Worm (Caenorhabditis elegans) whole organism, late embryonic: ENCODE data around the gene fah-1.

Experiments
- C08G9.2 ChIP-seq: sonication (generic microtip); optimal IDR thresholded peaks from 2 replicates; lab custom pipeline; 2016; ENCODE audit warnings: mild to moderate bottlenecking, missing genetic modification characterization, moderate library complexity, missing compliant biosample characterization
- C38D4.7 ChIP-seq: fragments of 200-800 bp; sonication (Bioruptor generic); optimal IDR thresholded peaks from 2 replicates; lab custom pipeline; 2018; ENCODE audit warnings: mild to moderate bottlenecking, missing genetic modification characterization, moderate library complexity, missing compliant biosample characterization
- T23F11.4 ChIP-seq: fragments of 200-800 bp; sonication (Bioruptor generic); optimal IDR thresholded peaks from 2 replicates; lab custom pipeline; 2018; ENCODE audit warnings: mild to moderate bottlenecking, missing genetic modification characterization, missing compliant biosample characterization
- Y22D7AL.16 ChIP-seq: sonication (generic microtip); optimal IDR thresholded peaks from 2 replicates; lab custom pipeline; 2016; ENCODE audit warnings: missing genetic modification characterization, missing compliant biosample characterization
- ahr-1 ChIP-seq: sonication (generic microtip); optimal IDR thresholded peaks from 2 replicates; lab custom pipeline; 2016; ENCODE audit warnings: missing genetic modification characterization, missing compliant biosample characterization
- ceh-22 ChIP-seq: sonication (generic microtip); optimal IDR thresholded peaks from 2 replicates; lab custom pipeline; 2017; ENCODE audit warnings: missing biosample characterization, missing genetic modification characterization
- ceh-45 ChIP-seq: fragments of 200-800 bp; sonication (Bioruptor generic); IDR thresholded peaks from 2 replicates; pipeline ENCODE4 v1.3.6; 2022; ENCODE audit warnings: missing genetic modification reagents, missing genetic modification characterization, missing compliant biosample characterization
- ceh-48 ChIP-seq: sonication (generic microtip); optimal IDR thresholded peaks from 2 replicates; lab custom pipeline; 2016; ENCODE audit warnings: missing genetic modification characterization, inconsistent platforms, missing compliant biosample characterization
- ceh-9 ChIP-seq: sonication (generic microtip); optimal IDR thresholded peaks from 2 replicates; lab custom pipeline; 2016; ENCODE audit warnings: mild to moderate bottlenecking, missing genetic modification characterization, inconsistent platforms, missing compliant biosample characterization
- elt-2 ChIP-seq: sonication (generic microtip); optimal IDR thresholded peaks from 2 replicates; lab custom pipeline; 2016; ENCODE audit warnings: missing genetic modification reagents, missing genetic modification characterization, missing compliant biosample characterization
- eyg-1 ChIP-seq: sonication (generic microtip); optimal IDR thresholded peaks from 2 replicates; lab custom pipeline; 2016; ENCODE audit warnings: missing genotype, missing genetic modification characterization, missing compliant biosample characterization
- fax-1 ChIP-seq: sonication (generic microtip); optimal IDR thresholded peaks from 2 replicates; lab custom pipeline; 2016; ENCODE audit warnings: missing genotype, missing genetic modification characterization, missing compliant biosample characterization
- fkh-10 ChIP-seq: fragments of 150-350 bp; optimal IDR thresholded peaks from 2 replicates; lab custom pipeline; 2014; ENCODE audit warnings: missing biosample characterization, missing genetic modification reagents, missing genetic modification characterization
- fkh-6 ChIP-seq: sonication (generic microtip); optimal IDR thresholded peaks from 2 replicates; lab custom pipeline; 2016; ENCODE audit warnings: missing genetic modification characterization, missing compliant biosample characterization
- gmeb-2 ChIP-seq: sonication (generic microtip); optimal IDR thresholded peaks from 2 replicates; lab custom pipeline; 2016; ENCODE audit warnings: missing genetic modification characterization, inconsistent platforms, missing compliant biosample characterization
- hlh-6 ChIP-seq: sonication (generic microtip); optimal IDR thresholded peaks from 2 replicates; lab custom pipeline; 2016; ENCODE audit warnings: missing genotype, missing genetic modification characterization, missing compliant biosample characterization
- lim-6 ChIP-seq: sonication (generic microtip); optimal IDR thresholded peaks from 2 replicates; lab custom pipeline; 2016; ENCODE audit warnings: missing genetic modification characterization, missing compliant biosample characterization
- lin-11 ChIP-seq: fragments of 200-800 bp; sonication (Bioruptor generic); optimal IDR thresholded peaks from 2 replicates; lab custom pipeline; 2018; ENCODE audit warnings: mild to moderate bottlenecking, missing genetic modification characterization, missing compliant biosample characterization
- mec-3 ChIP-seq: sonication (generic microtip); optimal IDR thresholded peaks from 2 replicates; lab custom pipeline; 2016; ENCODE audit warnings: borderline replicate concordance, missing genetic modification characterization, missing compliant biosample characterization
- nfya-1 ChIP-seq: sonication (generic microtip); optimal IDR thresholded peaks from 2 replicates; lab custom pipeline; 2017; ENCODE audit warnings: missing genetic modification characterization, mild to moderate bottlenecking, missing compliant biosample characterization, antibody characterized with exemption, moderate library complexity
- nhr-11 ChIP-seq: fragments of 150-350 bp; optimal IDR thresholded peaks from 2 replicates; lab custom pipeline; 2014; ENCODE audit warnings: missing biosample characterization, missing genetic modification characterization
- nhr-232 ChIP-seq: sonication (generic microtip); optimal IDR thresholded peaks from 2 replicates; lab custom pipeline; 2016; ENCODE audit warnings: missing genetic modification characterization, missing compliant biosample characterization
- npax-4 ChIP-seq: sonication (generic microtip); optimal IDR thresholded peaks from 2 replicates; lab custom pipeline; 2016; ENCODE audit warnings: missing genetic modification characterization, missing compliant biosample characterization
- odd-2 ChIP-seq: sonication (generic microtip); optimal IDR thresholded peaks from 2 replicates; lab custom pipeline; 2017; ENCODE audit warnings: antibody characterized with exemption, mild to moderate bottlenecking, missing genetic modification characterization, missing compliant biosample characterization
- pat-9 ChIP-seq: fragments of 200-800 bp; sonication (Bioruptor generic); optimal IDR thresholded peaks from 2 replicates; lab custom pipeline; 2018; ENCODE audit warnings: mild to moderate bottlenecking, missing genetic modification characterization, moderate library complexity, missing compliant biosample characterization
- pax-1 ChIP-seq: fragments of 150-350 bp; optimal IDR thresholded peaks from 2 replicates; lab custom pipeline; 2014; ENCODE audit warnings: missing biosample characterization, missing genetic modification characterization
- pha-4 ChIP-seq: fragments of 150-350 bp; optimal IDR thresholded peaks from 2 replicates; lab custom pipeline; 2018; ENCODE audit warnings: missing biosample characterization, missing genetic modification reagents, missing genetic modification characterization
- sdc-2 ChIP-seq: sonication (generic microtip); optimal IDR thresholded peaks from 2 replicates; lab custom pipeline; 2016; ENCODE audit warnings: missing genotype, missing genetic modification characterization, missing compliant biosample characterization
- tbx-2 ChIP-seq: sonication (generic microtip); optimal IDR thresholded peaks from 2 replicates; lab custom pipeline; 2016; ENCODE audit warnings: missing genetic modification characterization, missing compliant biosample characterization
- ttx-3 ChIP-seq: sonication (generic microtip); optimal IDR thresholded peaks from 2 replicates; lab custom pipeline; 2016; ENCODE audit warnings: missing genetic modification reagents, missing genetic modification characterization, missing compliant biosample characterization
- unc-3 ChIP-seq, 2 experiments: fragments of 200-800 bp in 1 of 2; sonication (Bioruptor generic) in 1 of 2; sonication (generic microtip) in 1 of 2; conservative IDR thresholded peaks in 1 of 2; optimal IDR thresholded peaks in 1 of 2; 2 replicates each; pipeline versions ENCODE4 v1.3.6 to Lab custom; 2016 to 2022; ENCODE audit warnings: missing compliant biosample characterization in 2 of 2, missing genetic modification characterization in 2 of 2, missing genetic modification reagents in 1 of 2
- unc-42 ChIP-seq: sonication (generic microtip); optimal IDR thresholded peaks from 2 replicates; lab custom pipeline; 2016; ENCODE audit warnings: missing genotype, missing genetic modification characterization, missing compliant biosample characterization
- unc-86 ChIP-seq: sonication (generic microtip); optimal IDR thresholded peaks from 2 replicates; lab custom pipeline; 2016; ENCODE audit warnings: missing genetic modification characterization, missing compliant biosample characterization
- zip-5 ChIP-seq: sonication (generic microtip); optimal IDR thresholded peaks from 2 replicates; lab custom pipeline; 2016; ENCODE audit warnings: missing genetic modification characterization, missing compliant biosample characterization

The fah-1 gene

DNA sequence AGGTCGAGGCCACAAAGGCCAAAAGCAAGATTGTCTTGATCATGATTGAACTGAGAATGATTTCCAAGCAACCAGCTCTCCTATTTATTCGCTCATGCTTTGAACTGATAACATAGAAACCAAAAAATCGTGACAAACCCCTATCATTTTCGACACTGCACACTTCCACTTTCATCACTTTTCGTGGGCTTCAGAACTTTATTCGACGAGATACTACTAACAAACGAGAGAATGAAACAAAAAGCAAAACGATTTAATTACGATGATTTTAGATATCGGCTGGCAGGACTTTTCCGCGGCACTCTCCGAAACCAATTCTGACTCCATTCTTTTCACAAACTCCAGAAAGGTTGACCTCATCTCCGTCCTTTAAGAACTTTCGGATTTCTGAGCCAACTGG lies 2.2 kb downstream of the fah-1 start, which contains the start of gene asp-14:
TSS of gene asp-14 (minus strand) at position 101 of the 400 bp plus-strand sequence.
- no peak for TF ChIP-seq elt-2 (tag; lab: Kevin White, UChicago)
- TF ChIP-seq ceh-45 (GFP tag; lab: Robert Waterston, UW): no peak
- TF ChIP-seq fkh-6 (tag; lab: Kevin White, UChicago): no peak
- no peak for TF ChIP-seq lim-6
- TF ChIP-seq odd-2: no peak
- TF ChIP-seq mec-3 (tag; lab: Kevin White, UChicago): no peak
- no peak for TF ChIP-seq unc-3 (GFP tag; conservative IDR thresholded peaks at IDR 0.05; lab: Robert Waterston, UW)
- no peak for TF ChIP-seq unc-3 (tag; optimal IDR thresholded peaks at IDR 0.05; lab: Kevin White, UChicago)
- no peak for TF ChIP-seq sdc-2 (tag; lab: Kevin White, UChicago)
- TF ChIP-seq tbx-2 (tag; lab: Kevin White, UChicago): no peak
- TF ChIP-seq ahr-1: no peak
- TF ChIP-seq fkh-10: no peak
- no peak for TF ChIP-seq pha-4 (tag; lab: Kevin White, UChicago)
- TF ChIP-seq, all 69 proteins: peak for 0

- no peak for TF ChIP-seq pat-9 (tag; lab: Kevin White, UChicago)
- no peak for TF ChIP-seq Y22D7AL.16 (tag; lab: Kevin White, UChicago)
- no peak for TF ChIP-seq odd-2
- TF ChIP-seq sdc-2 (tag; lab: Kevin White, UChicago): no peak
- TF ChIP-seq nfya-1 (tag; lab: Kevin White, UChicago): no peak
- TF ChIP-seq ttx-3 (tag; lab: Kevin White, UChicago): no peak
- TF ChIP-seq T23F11.4 (GFP tag; lab: Kevin White, UChicago): no peak
- no peak for TF ChIP-seq eyg-1
- no peak for TF ChIP-seq C38D4.7
- no peak for TF ChIP-seq zip-5 (tag; lab: Kevin White, UChicago)
- TF ChIP-seq ceh-9 (tag; lab: Kevin White, UChicago): no peak
- TF ChIP-seq nhr-11: no peak
- TF ChIP-seq unc-3 (GFP tag; conservative IDR thresholded peaks at IDR 0.05; lab: Robert Waterston, UW): no peak
- TF ChIP-seq unc-3 (tag; optimal IDR thresholded peaks at IDR 0.05; lab: Kevin White, UChicago): no peak
- TF ChIP-seq nhr-232 (tag; lab: Kevin White, UChicago): no peak
These were observed 3.5 kb downstream of the fah-1 start for ce11 chrX:6445239-6445638.

- no peak for TF ChIP-seq pax-1 (tag; lab: Kevin White, UChicago)
These were observed 5.3 kb downstream of the fah-1 start, which contains the start of gene K10C2.7 for ce11 chrX:6443373-6443772. Gene K10C2.7, minus strand, starts transcription at chrX:6443473.

DNA sequence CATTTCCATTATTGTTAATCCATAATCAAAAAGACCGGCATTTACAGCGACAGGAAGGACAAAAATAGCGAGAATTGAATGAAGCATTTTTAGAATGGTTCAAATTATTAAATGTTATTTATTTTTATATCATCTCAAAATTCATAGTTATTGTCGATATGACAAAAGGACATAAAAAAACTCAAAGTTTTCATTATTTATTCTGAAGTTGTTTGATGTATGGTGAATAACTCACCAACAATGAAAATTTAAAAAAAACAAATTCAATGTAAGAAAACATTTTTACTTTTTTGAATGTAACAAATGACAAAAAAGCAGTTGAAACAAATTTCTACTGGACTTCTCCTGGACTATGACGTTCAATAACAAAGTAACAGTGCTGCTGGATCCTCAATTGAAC lies 8.3 kb downstream of the fah-1 start, which contains the start of gene K10C2.14:
TSS of gene K10C2.14 (minus strand) at position 101 of the 400 bp plus-strand sequence.
- no peak for TF ChIP-seq unc-86 (tag; lab: Kevin White, UChicago)
- no peak for TF ChIP-seq hlh-6 (tag; lab: Kevin White, UChicago)
- no peak for TF ChIP-seq gmeb-2 (tag; lab: Kevin White, UChicago)
- no peak for TF ChIP-seq fax-1 (tag; lab: Kevin White, UChicago)
- no peak for TF ChIP-seq ttx-3 (tag; lab: Kevin White, UChicago)
- no peak for TF ChIP-seq unc-42 (tag; lab: Kevin White, UChicago)

ce11 chrX:6437545-6437944 lies 11.2 kb downstream of the fah-1 start, which contains the start of gene K10C2.8:
Gene K10C2.8, minus strand, starts transcription at chrX:6437645.
- TF ChIP-seq fkh-6 (tag; lab: Kevin White, UChicago) (no peak), npax-4 (no peak), ceh-22 (tag; lab: Kevin White, UChicago) (no peak), lin-11 (no peak)
- TF ChIP-seq, all 69 proteins: peak for 0

ce11 chrX:6435812-6436211 lies 12.9 kb downstream of the fah-1 start:
- TF ChIP-seq C08G9.2 (tag; lab: Kevin White, UChicago): no peak
- TF ChIP-seq hlh-6 (tag; lab: Kevin White, UChicago): no peak
- no peak for TF ChIP-seq ceh-48 (tag; lab: Kevin White, UChicago)
- no peak for TF ChIP-seq odd-2
- no peak for TF ChIP-seq lim-6
